Fruit fly (Drosophila melanogaster) whole organism, embryonic: Measurements from ENCODE around the gene acj6.

ENCODE experiments used
- Adf1 ChIP-seq: fragments of 200-800 bp; sonication (Bioruptor generic); IDR thresholded peaks from 2 replicates; pipeline ENCODE4 v1.3.6; 2022; ENCODE audit warnings: missing biosample characterization, missing genetic modification characterization
- CG10209 ChIP-seq: fragments of 200-800 bp; sonication (Bioruptor generic); optimal IDR thresholded peaks from 3 replicates; lab custom pipeline; 2017; ENCODE audit warnings: missing biosample characterization, mild to moderate bottlenecking, missing genetic modification characterization, missing genetic modification reagents
- CG1024 ChIP-seq: fragments of 200-800 bp; sonication (Bioruptor generic); IDR thresholded peaks from 2 replicates; pipeline ENCODE4 v1.3.6; 2022; ENCODE audit warnings: missing biosample characterization, missing genetic modification characterization
- CG11398 ChIP-seq: fragments of 200-800 bp; sonication (Bioruptor generic); optimal IDR thresholded peaks from 2 replicates; lab custom pipeline; 2016; ENCODE audit warnings: missing biosample characterization, missing genetic modification characterization
- CG11504 ChIP-seq: fragments of 200-800 bp; sonication (Bioruptor generic); optimal IDR thresholded peaks from 3 replicates; lab custom pipeline; 2019; ENCODE audit warnings: missing biosample characterization, mild to moderate bottlenecking, missing genetic modification characterization, moderate library complexity
- CG11695 ChIP-seq: fragments of 200-800 bp; sonication (Bioruptor generic); IDR thresholded peaks from 3 replicates; pipeline ENCODE4 v1.3.6; 2022; ENCODE audit warnings: missing biosample characterization, missing genetic modification characterization
- CG12155 ChIP-seq: fragments of 200-800 bp; sonication (Bioruptor generic); optimal IDR thresholded peaks from 3 replicates; lab custom pipeline; 2016; ENCODE audit warnings: missing biosample characterization, missing genetic modification characterization
- CG12769 ChIP-seq: fragments of 200-800 bp; sonication (Bioruptor generic); optimal IDR thresholded peaks from 2 replicates; lab custom pipeline; 2019; ENCODE audit warnings: missing biosample characterization, mild to moderate bottlenecking, missing genetic modification characterization, moderate library complexity
- CG1529 ChIP-seq: fragments of 200-800 bp; sonication (Bioruptor generic); optimal IDR thresholded peaks from 3 replicates; lab custom pipeline; 2018; ENCODE audit warnings: missing biosample characterization, missing genetic modification characterization
- CG15479 ChIP-seq: fragments of 200-800 bp; sonication (Bioruptor generic); optimal IDR thresholded peaks from 3 replicates; lab custom pipeline; 2019; ENCODE audit warnings: missing biosample characterization, mild to moderate bottlenecking, missing genetic modification characterization, moderate library complexity
- CG17802 ChIP-seq: fragments of 200-800 bp; sonication (Bioruptor generic); optimal IDR thresholded peaks from 2 replicates; lab custom pipeline; 2018; ENCODE audit warnings: missing biosample characterization, mild to moderate bottlenecking, missing genetic modification characterization, moderate library complexity
- CG17829 ChIP-seq: fragments of 200-800 bp; optimal IDR thresholded peaks from 2 replicates; lab custom pipeline; 2019; ENCODE audit warnings: missing biosample characterization, mild to moderate bottlenecking, missing genetic modification characterization, moderate library complexity
- CG18619 ChIP-seq: fragments of 200-800 bp; sonication (Bioruptor generic); optimal IDR thresholded peaks from 3 replicates; lab custom pipeline; 2017; ENCODE audit warnings: missing biosample characterization, mild to moderate bottlenecking, missing genetic modification characterization
- CG2199 ChIP-seq: fragments of 200-800 bp; sonication (Bioruptor generic); IDR thresholded peaks from 3 replicates; pipeline ENCODE4 v1.3.6; 2022; ENCODE audit warnings: missing biosample characterization, missing genetic modification characterization
- CG2202 ChIP-seq: fragments of 200-800 bp; sonication (Bioruptor generic); optimal IDR thresholded peaks from 2 replicates; lab custom pipeline; 2018; ENCODE audit warnings: missing biosample characterization, mild to moderate bottlenecking, missing genetic modification characterization
- CG2889 ChIP-seq: fragments of 200-800 bp; sonication (Bioruptor generic); IDR thresholded peaks from 3 replicates; pipeline ENCODE4 v1.3.6; 2022; ENCODE audit warnings: missing biosample characterization, missing genetic modification characterization
- CG31365 ChIP-seq: fragments of 200-800 bp; sonication (Bioruptor generic); optimal IDR thresholded peaks from 2 replicates; lab custom pipeline; 2018; ENCODE audit warnings: missing biosample characterization, mild to moderate bottlenecking, missing genetic modification characterization
- CG3407 ChIP-seq: fragments of 200-800 bp; sonication (Bioruptor generic); optimal IDR thresholded peaks from 2 replicates; lab custom pipeline; 2018; ENCODE audit warnings: missing biosample characterization, mild to moderate bottlenecking, missing genetic modification characterization
- CG34376 ChIP-seq: fragments of 200-800 bp; sonication (Bioruptor generic); optimal IDR thresholded peaks from 2 replicates; lab custom pipeline; 2018; ENCODE audit warnings: missing biosample characterization, mild to moderate bottlenecking, missing genetic modification characterization
- CG3726 ChIP-seq: fragments of 200-800 bp; sonication (Bioruptor generic); IDR thresholded peaks from 3 replicates; pipeline ENCODE4, ENCODE4 v1.3.6; 2022; ENCODE audit warnings: missing biosample characterization, missing genetic modification characterization
- CG6689 ChIP-seq: fragments of 200-800 bp; sonication (Bioruptor generic); IDR thresholded peaks from 2 replicates; pipeline ENCODE4 v1.3.6; 2022; ENCODE audit warnings: missing biosample characterization, missing genetic modification characterization
- CG7786 ChIP-seq: fragments of 200-800 bp; sonication (Bioruptor generic); optimal IDR thresholded peaks from 2 replicates; lab custom pipeline; 2016; ENCODE audit warnings: missing biosample characterization, missing genetic modification characterization
- CG8290 ChIP-seq, 3 experiments: fragments of 200-800 bp; sonication (Bioruptor generic); optimal IDR thresholded peaks; 2 replicates each; lab custom pipeline; 2016 to 2019; ENCODE audit warnings: missing biosample characterization in 3 of 3, missing genetic modification characterization in 3 of 3, mild to moderate bottlenecking in 2 of 3, moderate library complexity in 1 of 3
- CG9437 ChIP-seq: fragments of 200-800 bp; sonication (Bioruptor generic); optimal IDR thresholded peaks from 2 replicates; lab custom pipeline; 2018; ENCODE audit warnings: missing biosample characterization, mild to moderate bottlenecking, missing genetic modification characterization
- CHES-1-like ChIP-seq: fragments of 200-800 bp; sonication (Bioruptor generic); optimal IDR thresholded peaks from 2 replicates; lab custom pipeline; 2016; ENCODE audit warnings: missing biosample characterization, missing genetic modification characterization
- Dip3 ChIP-seq: fragments of 200-800 bp; sonication (Bioruptor generic); optimal IDR thresholded peaks from 3 replicates; lab custom pipeline; 2016; ENCODE audit warnings: missing biosample characterization, missing genetic modification characterization
- HLH4C ChIP-seq: fragments of 200-800 bp; sonication (Bioruptor generic); IDR thresholded peaks from 3 replicates; pipeline ENCODE4 v1.3.6; 2022; ENCODE audit warnings: missing biosample characterization, missing genetic modification characterization; ENCODE audit not compliant: partially characterized antibody
- HLH54F ChIP-seq: fragments of 200-800 bp; sonication (Bioruptor generic); optimal IDR thresholded peaks from 3 replicates; lab custom pipeline; 2016; ENCODE audit warnings: missing biosample characterization, missing genetic modification characterization
- Hr51 ChIP-seq, 2 experiments: fragments of 200-800 bp; sonication (Bioruptor generic); optimal IDR thresholded peaks; 2 replicates in 1 of 2; 3 replicates in 1 of 2; lab custom pipeline; 2016 to 2018; ENCODE audit warnings: missing biosample characterization in 2 of 2, missing genetic modification characterization in 2 of 2, mild to moderate bottlenecking in 1 of 2, moderate library complexity in 1 of 2
- Lpt ChIP-seq: fragments of >200 bp; optimal IDR thresholded peaks from 2 replicates; lab custom pipeline; 2018; ENCODE audit warnings: missing biosample characterization, missing genetic modification characterization
- Myb ChIP-seq: fragments of 200-800 bp; sonication (Bioruptor generic); optimal IDR thresholded peaks from 2 replicates; lab custom pipeline; 2016; ENCODE audit warnings: missing biosample characterization, missing genetic modification characterization
- Six4 ChIP-seq: fragments of 200-800 bp; sonication (Bioruptor generic); optimal IDR thresholded peaks from 2 replicates; lab custom pipeline; 2016; ENCODE audit warnings: missing biosample characterization, missing genetic modification characterization
- TFAM ChIP-seq: fragments of 200-800 bp; sonication (Bioruptor generic); optimal IDR thresholded peaks from 2 replicates; lab custom pipeline; 2017; ENCODE audit warnings: missing biosample characterization, missing genetic modification characterization, inconsistent platforms
- YL-1 ChIP-seq: fragments of 200-800 bp; sonication (Bioruptor generic); optimal IDR thresholded peaks from 3 replicates; lab custom pipeline; 2017; ENCODE audit warnings: missing biosample characterization, mild to moderate bottlenecking, missing genetic modification characterization
- cad ChIP-seq: fragments of >200 bp; optimal IDR thresholded peaks from 2 replicates; lab custom pipeline; 2017; ENCODE audit warnings: missing biosample characterization, missing genetic modification characterization
- dati ChIP-seq: fragments of 200-800 bp; sonication (Bioruptor generic); IDR thresholded peaks from 2 replicates; pipeline ENCODE4 v1.3.6; 2022; ENCODE audit warnings: missing biosample characterization, missing genetic modification characterization
- dm ChIP-seq: fragments of 200-800 bp; sonication (Bioruptor generic); optimal IDR thresholded peaks from 3 replicates; lab custom pipeline; 2016; ENCODE audit warnings: missing biosample characterization, missing genetic modification characterization
- eve ChIP-seq, 2 experiments: fragments of >200 bp; optimal IDR thresholded peaks; 2 replicates each; lab custom pipeline; 2017; ENCODE audit warnings: missing biosample characterization in 2 of 2, missing genetic modification characterization in 2 of 2
- fd64A ChIP-seq: fragments of 200-800 bp; sonication (Bioruptor generic); optimal IDR thresholded peaks from 3 replicates; lab custom pipeline; 2018; ENCODE audit warnings: missing biosample characterization, mild to moderate bottlenecking, missing genetic modification characterization
- gcm ChIP-seq: fragments of 200-800 bp; sonication (Bioruptor generic); optimal IDR thresholded peaks from 2 replicates; lab custom pipeline; 2019; ENCODE audit warnings: missing biosample characterization, mild to moderate bottlenecking, missing genetic modification characterization, moderate library complexity
- hb ChIP-seq: fragments of 200-800 bp; sonication (Bioruptor generic); IDR thresholded peaks from 3 replicates; pipeline ENCODE4 v1.3.6; 2022; ENCODE audit warnings: missing biosample characterization, missing genetic modification characterization; ENCODE audit not compliant: partially characterized antibody
- mld ChIP-seq: fragments of 200-800 bp; sonication (Bioruptor generic); IDR thresholded peaks from 3 replicates; pipeline ENCODE4 v1.3.6; 2022; ENCODE audit warnings: missing biosample characterization, missing genetic modification characterization; ENCODE audit not compliant: partially characterized antibody
- nau ChIP-seq: fragments of 200-800 bp; sonication (Bioruptor generic); optimal IDR thresholded peaks from 3 replicates; lab custom pipeline; 2017; ENCODE audit warnings: missing biosample characterization, mild to moderate bottlenecking, missing genetic modification characterization, missing genetic modification reagents
- sim ChIP-seq: fragments of 200-800 bp; sonication (Bioruptor generic); IDR thresholded peaks from 2 replicates; pipeline ENCODE4 v1.3.6; 2022; ENCODE audit warnings: missing biosample characterization, missing genetic modification characterization
- sug ChIP-seq: fragments of 200-800 bp; optimal IDR thresholded peaks from 2 replicates; lab custom pipeline; 2019; ENCODE audit warnings: missing biosample characterization, mild to moderate bottlenecking, missing genetic modification characterization, moderate library complexity
- trh ChIP-seq: fragments of 200-800 bp; sonication (Bioruptor generic); optimal IDR thresholded peaks from 2 replicates; lab custom pipeline; 2016; ENCODE audit warnings: missing biosample characterization, missing genetic modification characterization
- twi ChIP-seq: fragments of 200-800 bp; optimal IDR thresholded peaks from 2 replicates; lab custom pipeline; 2019; ENCODE audit warnings: missing biosample characterization, mild to moderate bottlenecking, missing genetic modification characterization, moderate library complexity
- wek ChIP-seq: fragments of 200-800 bp; sonication (Bioruptor generic); optimal IDR thresholded peaks from 3 replicates; lab custom pipeline; 2018; ENCODE audit warnings: missing biosample characterization, mild to moderate bottlenecking, missing genetic modification characterization, moderate library complexity
- zen2 ChIP-seq: fragments of 200-800 bp; sonication (Bioruptor generic); IDR thresholded peaks from 3 replicates; pipeline ENCODE4 v1.3.6; 2022; ENCODE audit warnings: missing biosample characterization, missing genetic modification characterization; ENCODE audit not compliant: partially characterized antibody

The acj6 gene

DNA sequence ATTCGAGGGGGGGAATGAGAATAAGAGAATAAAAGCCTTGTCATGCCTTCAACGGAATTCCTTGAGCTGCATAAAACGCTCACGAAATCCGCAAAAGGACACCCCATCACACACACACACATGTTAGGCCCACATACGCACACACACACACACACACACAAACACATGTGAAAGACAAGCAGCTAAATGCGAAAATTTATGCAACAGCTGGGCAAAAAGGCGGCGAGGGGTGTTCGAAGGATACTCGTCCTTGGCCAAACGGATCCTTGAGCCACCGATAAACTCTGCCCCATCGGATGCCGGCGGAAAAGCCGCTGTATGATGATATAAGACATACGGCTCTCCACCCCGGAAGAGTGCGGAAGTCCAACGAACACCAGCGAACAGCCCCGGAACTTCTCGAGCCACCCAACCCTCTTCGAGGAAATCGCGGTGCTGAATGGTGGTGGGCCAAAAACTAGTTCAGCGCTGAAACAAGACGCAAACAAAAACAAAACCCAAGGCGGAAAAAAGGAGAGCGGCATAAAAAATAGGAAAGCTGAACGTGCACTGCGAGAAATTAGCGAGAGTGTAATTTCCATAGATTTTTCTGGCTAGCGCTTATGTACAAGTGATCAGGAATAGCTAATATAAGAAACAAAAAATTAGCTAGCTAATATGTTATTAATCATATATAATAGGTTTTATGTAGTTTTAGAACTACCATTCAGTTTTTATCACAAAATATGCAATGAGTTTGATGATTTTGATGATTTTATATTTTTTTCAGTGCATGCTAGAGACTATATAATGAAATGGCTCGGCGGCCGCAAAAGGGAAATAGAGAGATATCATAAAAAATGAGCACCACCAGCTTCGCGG lies 4.9 kb upstream of the acj6 start (continued):
- TF ChIP-seq sim (no peak), CG1024 (GFP tag; lab: Robert Waterston, UW) (no peak), CG2199 (no peak), eve (GFP tag; optimal IDR thresholded peaks at IDR 0.05; lab: Kevin White, UChicago) (peak in 1 of 2 experiments; percentile 71), CG9437 (peak; percentile 20), Lpt (GFP tag; lab: Kevin White, UChicago) (no peak), mld (no peak), Dip3 (GFP tag; lab: Kevin White, UChicago) (no peak), CG11398 (GFP tag; lab: Kevin White, UChicago) (no peak), CG15479 (GFP tag; lab: Kevin White, UChicago) (no peak), sug (tag; lab: Kevin White, UChicago) (peak; percentile 28), CG11504 (tag; lab: Kevin White, UChicago) (peak; percentile 79), CG34376 (GFP tag; lab: Kevin White, UChicago) (no peak), dati (GFP tag; lab: Robert Waterston, UW) (no peak), CG31365 (tag; lab: Kevin White, UChicago) (no peak), CG2202 (tag; lab: Kevin White, UChicago) (no peak), dm (GFP tag; lab: Kevin White, UChicago) (no peak), CG17802 (tag; lab: Kevin White, UChicago) (no peak), hb (no peak), CG3726 (no peak), CHES-1-like (GFP tag; lab: Kevin White, UChicago) (no peak), CG6689 (GFP tag; lab: Robert Waterston, UW) (peak; percentile 43; the same call in 1 of the 2 replicates), wek (GFP tag; lab: Kevin White, UChicago) (no peak), cad (GFP tag; lab: Kevin White, UChicago) (no peak), nau (GFP tag; lab: Kevin White, UChicago) (peak; percentile 31), CG17829 (tag; lab: Kevin White, UChicago) (peak; percentile 44), CG1529 (GFP tag; lab: Kevin White, UChicago) (peak; percentile 18), fd64A (GFP tag; lab: Kevin White, UChicago) (no peak), Six4 (GFP tag; lab: Kevin White, UChicago) (no peak), Myb (no peak), HLH54F (GFP tag; lab: Kevin White, UChicago) (no peak), CG3407 (GFP tag; lab: Kevin White, UChicago) (no peak), CG7786 (GFP tag; lab: Kevin White, UChicago) (no peak), TFAM (GFP tag; lab: Kevin White, UChicago) (no peak), Adf1 (GFP tag; lab: Robert Waterston, UW) (no peak), HLH4C (GFP tag; lab: Robert Waterston, UW) (no peak), gcm (peak; percentile 45), CG10209 (peak; percentile 35), CG18619 (GFP tag; lab: Kevin White, UChicago) (peak; percentile 55), CG12769 (tag; lab: Kevin White, UChicago) (no peak), twi (no peak), CG8290 (GFP tag; optimal IDR thresholded peaks at IDR 0.05; lab: Kevin White, UChicago) (no peak), CG8290 (tag; optimal IDR thresholded peaks at IDR 0.05; lab: Kevin White, UChicago) (no peak), CG2889 (no peak), zen2 (GFP tag; lab: Robert Waterston, UW) (no peak), YL-1 (no peak), trh (GFP tag; lab: Kevin White, UChicago) (no peak), CG12155 (GFP tag; lab: Kevin White, UChicago) (no peak), CG11695 (GFP tag; lab: Robert Waterston, UW) (peak; percentile 68), Hr51 (GFP tag; optimal IDR thresholded peaks at IDR 0.05; lab: Kevin White, UChicago) (peak; percentile 26 to 64)
